Worm (Caenorhabditis elegans): ENCODE measurements around the gene ZK546.2.

- TF ChIP-seq med-1 (GFP tag; optimal IDR thresholded peaks at IDR 0.05; ENCODE audit: insufficient read depth) (no peak), ztf-23 (GFP tag; IDR thresholded peaks at IDR 0.05) (no peak), tab-1 (GFP tag; IDR thresholded peaks at IDR 0.05) (no peak), klf-2 (GFP tag; conservative IDR thresholded peaks at IDR 0.05) (no peak), flt-1 (GFP tag; IDR thresholded peaks at IDR 0.05) (no peak), T22C8.4 (GFP tag; IDR thresholded peaks at IDR 0.05) (no peak), cog-1 (tag; optimal IDR thresholded peaks at IDR 0.05) (no peak)
Measured at ce11 chrII:4968863-4969262, 23.0 kb downstream of the ZK546.2 start, which contains the start of gene shc-2.

Data from whole organism, midembryonic.